Worm (Caenorhabditis elegans) whole organism, L2 larva: Measurements from ENCODE around the gene Y54G2A.32.
"Not testable (repeated sequence)": the region's sequence is repeated elsewhere in the genome, so short reads cannot be mapped to it uniquely, and the experiment has no call there.

ENCODE experiments used
- R02D3.7 ChIP-seq: fragments of 150-350 bp; optimal IDR thresholded peaks from 2 replicates; lab custom pipeline; 2014; ENCODE audit warnings: missing biosample characterization, missing genetic modification characterization
- ZK546.5 ChIP-seq: sonication (generic microtip); optimal IDR thresholded peaks from 2 replicates; lab custom pipeline; 2017; ENCODE audit warnings: missing biosample characterization, missing genetic modification characterization
- alr-1 ChIP-seq: fragments of 150-350 bp; optimal IDR thresholded peaks from 2 replicates; lab custom pipeline; 2014; ENCODE audit warnings: missing biosample characterization, missing genetic modification characterization
- aly-2 ChIP-seq: fragments of 150-350 bp; optimal IDR thresholded peaks from 2 replicates; lab custom pipeline; 2014; ENCODE audit warnings: missing biosample characterization, missing genetic modification characterization
- ama-1 ChIP-seq: fragments of 150-350 bp; optimal IDR thresholded peaks from 2 replicates; lab custom pipeline; 2018; ENCODE audit warnings: inconsistent platforms
- blmp-1 ChIP-seq: sonication (generic microtip); optimal IDR thresholded peaks from 2 replicates; lab custom pipeline; 2017; ENCODE audit warnings: missing genetic modification characterization, mild to moderate bottlenecking, missing compliant biosample characterization, antibody characterized with exemption, moderate library complexity; ENCODE audit not compliant: insufficient read depth
- ceh-82 ChIP-seq: fragments of 150-350 bp; optimal IDR thresholded peaks from 2 replicates; lab custom pipeline; 2014; ENCODE audit warnings: missing biosample characterization, missing genetic modification characterization
- crh-2 ChIP-seq: sonication (generic microtip); optimal IDR thresholded peaks from 2 replicates; lab custom pipeline; 2017; ENCODE audit warnings: missing biosample characterization, missing genetic modification characterization
- dmd-4 ChIP-seq: sonication (generic microtip); optimal IDR thresholded peaks from 2 replicates; lab custom pipeline; 2017; ENCODE audit warnings: missing biosample characterization, missing genetic modification characterization
- egl-27 ChIP-seq: sonication (generic microtip); optimal IDR thresholded peaks from 3 replicates; lab custom pipeline; 2017; ENCODE audit warnings: missing biosample characterization, missing genetic modification reagents, missing genetic modification characterization
- elt-1 ChIP-seq: fragments of 150-350 bp; optimal IDR thresholded peaks from 2 replicates; lab custom pipeline; 2014; ENCODE audit warnings: missing biosample characterization, missing genetic modification characterization
- fos-1 ChIP-seq: fragments of 150-350 bp; optimal IDR thresholded peaks from 2 replicates; lab custom pipeline; 2014; ENCODE audit warnings: missing biosample characterization, missing genetic modification characterization
- gmeb-1 ChIP-seq: fragments of 150-350 bp; optimal IDR thresholded peaks from 2 replicates; lab custom pipeline; 2014; ENCODE audit warnings: missing biosample characterization, missing genetic modification characterization
- lin-11 ChIP-seq: fragments of 150-350 bp; sonication (generic microtip); optimal IDR thresholded peaks from 2 replicates; lab custom pipeline; 2014; ENCODE audit warnings: missing biosample characterization, missing genetic modification characterization, inconsistent platforms, mixed read lengths
- lin-13 ChIP-seq: fragments of 150-350 bp; optimal IDR thresholded peaks from 2 replicates; lab custom pipeline; 2014; ENCODE audit warnings: missing biosample characterization, missing genetic modification reagents, missing genetic modification characterization
- lin-39 ChIP-seq: fragments of 150-350 bp; optimal IDR thresholded peaks from 2 replicates; lab custom pipeline; 2014; ENCODE audit warnings: missing biosample characterization, missing genetic modification reagents, missing genetic modification characterization
- lsy-2 ChIP-seq, 2 experiments: fragments of 150-350 bp in 1 of 2; sonication (generic microtip) in 1 of 2; optimal IDR thresholded peaks; 2 replicates each; lab custom pipeline; 2014 to 2017; ENCODE audit warnings: missing biosample characterization in 2 of 2, missing genetic modification characterization in 2 of 2
- mbf-1 ChIP-seq: sonication (generic microtip); optimal IDR thresholded peaks from 2 replicates; lab custom pipeline; 2017; ENCODE audit warnings: missing biosample characterization, missing genetic modification characterization
- nhr-10 ChIP-seq: sonication (generic microtip); optimal IDR thresholded peaks from 2 replicates; lab custom pipeline; 2017; ENCODE audit warnings: missing biosample characterization, missing genetic modification characterization
- nhr-11 ChIP-seq: fragments of 150-350 bp; optimal IDR thresholded peaks from 2 replicates; lab custom pipeline; 2014; ENCODE audit warnings: missing biosample characterization, missing genetic modification characterization
- nhr-12 ChIP-seq: fragments of 150-350 bp; optimal IDR thresholded peaks from 2 replicates; lab custom pipeline; 2014; ENCODE audit warnings: missing biosample characterization, missing genetic modification characterization
- nhr-129 ChIP-seq: fragments of 150-350 bp; optimal IDR thresholded peaks from 2 replicates; lab custom pipeline; 2014; ENCODE audit warnings: missing biosample characterization, missing genetic modification characterization
- nhr-21 ChIP-seq: fragments of 150-350 bp; optimal IDR thresholded peaks from 2 replicates; lab custom pipeline; 2014; ENCODE audit warnings: missing biosample characterization, missing genetic modification characterization
- nhr-23 ChIP-seq: fragments of 150-350 bp; optimal IDR thresholded peaks from 2 replicates; lab custom pipeline; 2014; ENCODE audit warnings: missing biosample characterization, missing genetic modification reagents, missing genetic modification characterization
- nhr-237 ChIP-seq: fragments of 150-350 bp; optimal IDR thresholded peaks from 2 replicates; lab custom pipeline; 2014; ENCODE audit warnings: missing biosample characterization, missing genetic modification characterization
- nhr-25 ChIP-seq: fragments of 150-350 bp; sonication (generic microtip); optimal IDR thresholded peaks from 3 replicates; lab custom pipeline; 2014; ENCODE audit warnings: missing biosample characterization, missing genetic modification characterization
- nhr-77 ChIP-seq: fragments of 150-350 bp; optimal IDR thresholded peaks from 2 replicates; lab custom pipeline; 2014; ENCODE audit warnings: missing biosample characterization, missing genetic modification characterization
- peb-1 ChIP-seq: fragments of 150-350 bp; optimal IDR thresholded peaks from 2 replicates; lab custom pipeline; 2014; ENCODE audit warnings: missing biosample characterization, missing genetic modification characterization
- sem-4 ChIP-seq: fragments of 150-350 bp; optimal IDR thresholded peaks from 2 replicates; lab custom pipeline; 2014; ENCODE audit warnings: missing biosample characterization, missing genetic modification reagents, missing genetic modification characterization
- skn-1 ChIP-seq: sonication (generic microtip); optimal IDR thresholded peaks from 2 replicates; lab custom pipeline; 2017; ENCODE audit warnings: missing biosample characterization, missing genetic modification characterization
- sma-3 ChIP-seq: sonication (generic microtip); optimal IDR thresholded peaks from 2 replicates; lab custom pipeline; 2016; ENCODE audit warnings: missing genetic modification reagents, missing genetic modification characterization, missing compliant biosample characterization
- unc-55 ChIP-seq: fragments of 150-350 bp; sonication (generic microtip); optimal IDR thresholded peaks from 3 replicates; lab custom pipeline; 2014; ENCODE audit warnings: missing biosample characterization, missing genetic modification reagents, missing genetic modification characterization
- ztf-11 ChIP-seq: sonication (generic microtip); optimal IDR thresholded peaks from 2 replicates; lab custom pipeline; 2017; ENCODE audit warnings: missing biosample characterization, missing genetic modification characterization

Gene Y54G2A.32

DNA sequence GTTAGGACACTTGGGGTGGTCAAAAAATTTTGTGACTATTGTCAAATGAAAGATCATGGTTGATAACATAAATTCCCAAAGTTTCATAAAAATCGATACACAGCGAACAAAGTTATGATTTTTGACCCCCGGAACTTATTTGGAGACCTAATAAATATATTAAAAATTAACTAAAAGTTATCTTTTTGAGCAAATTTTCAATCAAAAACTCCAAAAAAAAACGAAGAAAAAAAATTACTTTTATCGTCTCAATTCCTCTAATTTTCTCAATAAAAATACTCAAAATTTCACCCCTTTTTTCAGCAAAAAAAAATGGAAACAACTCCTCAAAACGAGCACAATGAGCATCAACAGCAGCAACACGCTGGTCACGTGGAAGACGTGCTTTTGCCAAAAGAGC is 15.4 kb upstream of the Y54G2A.32 start, which contains the start of gene atln-1:
Gene atln-1 (plus strand): TSS at position 301 of the 400 bp plus-strand sequence.
- TF ChIP-seq sem-4, nhr-11, dmd-4 (tag; lab: Kevin White, UChicago): not testable (repeated sequence)

- TF ChIP-seq crh-2 (tag; lab: Kevin White, UChicago) (no peak), ztf-11 (tag; lab: Kevin White, UChicago) (no peak), sma-3 (GFP tag; lab: Kevin White, UChicago) (no peak), mbf-1 (tag; lab: Kevin White, UChicago) (no peak), sem-4 (tag; lab: Kevin White, UChicago) (no peak), peb-1 (tag; lab: Kevin White, UChicago) (no peak), nhr-77 (tag; lab: Kevin White, UChicago) (no peak), nhr-21 (tag; lab: Kevin White, UChicago) (no peak), ama-1 (lab: Kevin White, UChicago) (no peak), nhr-129 (tag; lab: Kevin White, UChicago) (no peak), skn-1 (no peak), ZK546.5 (no peak), nhr-237 (no peak), nhr-25 (no peak), lsy-2 (tag; optimal IDR thresholded peaks at IDR 0.05; lab: Kevin White, UChicago) (no peak)
- TF ChIP-seq, all 48 proteins: peak for 0
Observed at ce11 chrIV:2793956-2794355, 9.8 kb upstream of the Y54G2A.32 start.

DNA sequence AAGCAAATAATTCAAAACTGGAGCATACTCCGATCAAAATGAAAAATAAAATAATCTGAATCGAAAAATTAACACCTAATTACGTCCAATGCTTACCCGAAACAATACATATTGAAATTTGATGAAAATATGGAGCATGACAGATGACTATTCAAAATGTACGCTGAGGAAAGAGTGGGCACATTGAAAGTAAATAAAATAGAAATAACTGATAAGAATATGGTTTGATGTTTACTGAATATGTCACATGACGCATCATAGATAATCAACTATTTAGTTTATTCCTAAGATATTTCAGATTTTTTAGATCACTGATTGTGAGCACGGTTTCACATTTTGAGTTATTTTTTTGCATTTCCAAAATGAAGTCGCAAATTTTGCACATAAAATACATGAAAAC is 5.4 kb upstream of the Y54G2A.32 start, which contains the start of gene Y54G2A.52:
Gene Y54G2A.52 (minus strand): TSS at position 348 of the 400 bp plus-strand sequence.
- TF ChIP-seq nhr-25 (no peak), lin-39 (tag; lab: Kevin White, UChicago) (no peak), alr-1 (tag; lab: Kevin White, UChicago) (no peak), gmeb-1 (peak; percentile 7), lsy-2 (tag; optimal IDR thresholded peaks at IDR 0.05; lab: Kevin White, UChicago) (no peak), nhr-129 (tag; lab: Kevin White, UChicago) (peak; percentile 11), crh-2 (tag; lab: Kevin White, UChicago) (peak; percentile 36), peb-1 (tag; lab: Kevin White, UChicago) (no peak), fos-1 (tag; lab: Kevin White, UChicago) (peak; percentile 79), ceh-82 (no peak), nhr-11 (tag; lab: Kevin White, UChicago) (no peak)

DNA sequence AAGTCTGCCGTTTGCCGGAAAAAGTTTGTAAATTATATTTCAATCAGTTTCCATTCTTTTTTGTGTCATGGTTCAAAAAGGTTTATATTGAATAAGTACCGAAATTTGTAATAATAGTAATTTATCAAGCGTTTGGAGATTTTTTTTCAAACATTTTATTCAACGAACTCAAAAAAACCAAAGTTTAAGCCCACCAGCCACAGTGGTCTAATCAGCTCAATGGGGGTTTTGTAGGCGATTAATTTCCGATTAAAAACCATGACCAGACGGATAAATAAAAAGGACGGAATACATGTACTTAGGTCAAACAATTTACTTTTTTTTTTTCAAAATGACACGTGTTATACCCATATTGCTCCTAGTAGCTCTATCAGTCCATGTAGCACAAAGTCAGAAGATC is 4.4 kb upstream of the Y54G2A.32 start, which contains the start of gene Y54G2A.10:
Gene Y54G2A.10 (plus strand): TSS at position 301 of the 400 bp plus-strand sequence.
- TF ChIP-seq lin-11 (tag; lab: Kevin White, UChicago): no peak
- TF ChIP-seq nhr-11 (tag; lab: Kevin White, UChicago): no peak
- no peak for TF ChIP-seq ceh-82
- TF ChIP-seq nhr-21 (tag; lab: Kevin White, UChicago): no peak
- no peak for TF ChIP-seq ZK546.5
- TF ChIP-seq nhr-129 (tag; lab: Kevin White, UChicago): no peak
- TF ChIP-seq alr-1 (tag; lab: Kevin White, UChicago): no peak
- no peak for TF ChIP-seq unc-55 (GFP tag; lab: Kevin White, UChicago)
- TF ChIP-seq nhr-12 (tag; lab: Kevin White, UChicago): no peak
- no peak for TF ChIP-seq dmd-4 (tag; lab: Kevin White, UChicago)
- no peak for TF ChIP-seq blmp-1 (tag; lab: Kevin White, UChicago)
- TF ChIP-seq peb-1 (tag; lab: Kevin White, UChicago): no peak
- TF ChIP-seq lin-13: no peak
- no peak for TF ChIP-seq aly-2
- no peak for TF ChIP-seq nhr-10 (tag; lab: Kevin White, UChicago)
- TF ChIP-seq, all 48 proteins: peak for 0

DNA sequence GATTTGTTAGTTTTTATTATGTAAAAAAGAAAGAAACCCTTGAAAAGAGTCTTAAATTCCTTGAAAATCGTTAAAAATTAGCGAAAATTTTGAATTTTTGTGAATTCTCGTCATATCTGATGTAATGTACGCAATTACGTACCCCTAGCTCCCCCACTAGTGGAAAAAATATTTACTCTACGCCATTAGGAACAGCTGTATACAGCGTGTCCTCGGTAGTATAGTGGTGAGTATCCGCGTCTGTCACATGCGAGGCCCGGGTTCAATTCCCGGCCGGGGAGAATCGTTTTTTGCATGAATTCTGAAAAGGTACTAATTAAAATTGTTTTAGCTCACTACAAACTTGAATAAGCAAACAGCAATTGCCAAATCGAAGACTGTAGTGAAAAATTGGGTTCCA is 3.9 kb upstream of the Y54G2A.32 start:
- TF ChIP-seq alr-1 (tag; lab: Kevin White, UChicago) (no peak), peb-1 (tag; lab: Kevin White, UChicago) (no peak), nhr-23 (tag; lab: Kevin White, UChicago) (no peak), sem-4 (tag; lab: Kevin White, UChicago) (no peak), ztf-11 (tag; lab: Kevin White, UChicago) (no peak), gmeb-1 (no peak), R02D3.7 (tag; lab: Kevin White, UChicago) (no peak), egl-27 (tag; lab: Kevin White, UChicago) (no peak), elt-1 (tag; lab: Kevin White, UChicago) (no peak), lsy-2 (tag; optimal IDR thresholded peaks at IDR 0.05; lab: Kevin White, UChicago) (no peak), skn-1 (no peak), unc-55 (GFP tag; lab: Kevin White, UChicago) (no peak), aly-2 (no peak)
- TF ChIP-seq, all 48 proteins: peak for 0
